Worm (Caenorhabditis elegans) whole organism, midembryonic: ENCODE data around the gene str-196.

Experiments
- T22C8.4 ChIP-seq: fragments of 200-800 bp; sonication (Bioruptor generic); IDR thresholded peaks from 2 replicates; pipeline ENCODE4 v1.3.6; 2022; ENCODE audit warnings: missing genetic modification characterization, missing compliant biosample characterization
- cog-1 ChIP-seq: sonication (generic microtip); optimal IDR thresholded peaks from 2 replicates; lab custom pipeline; 2016; ENCODE audit warnings: missing genetic modification characterization, missing compliant biosample characterization
- flt-1 ChIP-seq: fragments of 200-800 bp; sonication (Bioruptor generic); IDR thresholded peaks from 2 replicates; pipeline ENCODE4 v1.3.6; 2022; ENCODE audit warnings: missing genetic modification characterization, missing compliant biosample characterization
- klf-2 ChIP-seq: fragments of 200-800 bp; sonication (Bioruptor generic); conservative IDR thresholded peaks from 2 replicates; pipeline ENCODE4 v1.3.6; 2022; ENCODE audit warnings: missing genetic modification reagents, missing genetic modification characterization, missing compliant biosample characterization
- med-1 ChIP-seq: sonication (generic microtip); optimal IDR thresholded peaks from 2 replicates; lab custom pipeline; 2017; ENCODE audit warnings: missing genetic modification characterization, mild to moderate bottlenecking, missing compliant biosample characterization, antibody characterized with exemption, missing genetic modification reagents; ENCODE audit not compliant: insufficient read depth
- ref-1 ChIP-seq: fragments of 200-800 bp; sonication (Bioruptor generic); conservative IDR thresholded peaks from 2 replicates; pipeline ENCODE4 v1.3.6; 2022; ENCODE audit warnings: missing genetic modification reagents, missing genetic modification characterization, missing compliant biosample characterization
- tab-1 ChIP-seq: fragments of 200-800 bp; sonication (Bioruptor generic); IDR thresholded peaks from 2 replicates; pipeline ENCODE4 v1.3.6; 2022; ENCODE audit warnings: missing genetic modification characterization, missing compliant biosample characterization
- ztf-23 ChIP-seq: fragments of 200-800 bp; sonication (Bioruptor generic); IDR thresholded peaks from 2 replicates; pipeline ENCODE4 v1.3.6; 2022; ENCODE audit warnings: missing genetic modification reagents, missing genetic modification characterization, missing compliant biosample characterization
- ztf-29 ChIP-seq: fragments of 200-800 bp; sonication (Bioruptor generic); IDR thresholded peaks from 2 replicates; pipeline ENCODE4 v1.3.6; 2022; ENCODE audit warnings: missing genetic modification reagents, missing genetic modification characterization, missing compliant biosample characterization

Gene str-196

ce11 chrV:457839-458238 lies 33.7 kb upstream of the str-196 start:
- TF ChIP-seq ref-1 (GFP tag; lab: Robert Waterston, UW) (no peak), flt-1 (GFP tag; lab: Robert Waterston, UW) (no peak), cog-1 (tag; lab: Kevin White, UChicago) (no peak), med-1 (no peak), T22C8.4 (GFP tag; lab: Robert Waterston, UW) (no peak), ztf-29 (GFP tag; lab: Robert Waterston, UW) (no peak), klf-2 (GFP tag; lab: Robert Waterston, UW) (no peak), tab-1 (GFP tag; lab: Robert Waterston, UW) (no peak), ztf-23 (no peak)

ce11 chrV:459464-459863 lies 32.1 kb upstream of the str-196 start, which contains the start of gene nhr-203:
nhr-203 (plus strand) TSS chrV:459795.
- TF ChIP-seq flt-1 (GFP tag; lab: Robert Waterston, UW) = no peak
- no peak for TF ChIP-seq cog-1 (tag; lab: Kevin White, UChicago)
- no peak for TF ChIP-seq tab-1 (GFP tag; lab: Robert Waterston, UW)
- TF ChIP-seq ztf-23 = no peak
- TF ChIP-seq ztf-29 (GFP tag; lab: Robert Waterston, UW) = no peak
- TF ChIP-seq T22C8.4 (GFP tag; lab: Robert Waterston, UW) = no peak
- no peak for TF ChIP-seq klf-2 (GFP tag; lab: Robert Waterston, UW)
- no peak for TF ChIP-seq ref-1 (GFP tag; lab: Robert Waterston, UW)
- no peak for TF ChIP-seq med-1

DNA sequence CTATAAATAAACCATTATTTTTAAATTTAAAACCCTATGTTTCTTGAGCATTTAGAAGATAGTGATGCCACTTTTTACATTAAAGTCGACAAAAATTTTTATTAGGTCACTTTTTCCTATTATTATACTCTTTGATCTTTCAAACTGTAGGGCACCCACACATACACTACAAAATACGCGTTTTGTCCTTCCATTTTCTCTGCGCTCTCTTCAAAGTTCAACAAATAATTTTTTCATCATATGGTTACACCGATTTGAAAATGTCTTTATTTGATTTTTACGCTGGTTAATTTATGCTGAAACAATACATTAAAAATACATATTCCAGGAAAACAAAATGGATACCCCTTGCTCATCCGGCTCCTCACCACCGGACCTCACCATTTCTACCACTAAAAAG lies 29.3 kb upstream of the str-196 start, which contains the start of gene nhr-202:
TSS of gene nhr-202 (plus strand) at position 326 of the 400 bp plus-strand sequence.
- no peak for TF ChIP-seq cog-1 (tag; lab: Kevin White, UChicago)

- TF ChIP-seq ref-1 (GFP tag; lab: Robert Waterston, UW) (no peak), flt-1 (GFP tag; lab: Robert Waterston, UW) (no peak), med-1 (no peak), tab-1 (GFP tag; lab: Robert Waterston, UW) (no peak), T22C8.4 (GFP tag; lab: Robert Waterston, UW) (no peak), ztf-29 (GFP tag; lab: Robert Waterston, UW) (no peak), cog-1 (tag; lab: Kevin White, UChicago) (no peak), klf-2 (GFP tag; lab: Robert Waterston, UW) (no peak), ztf-23 (no peak)
Observed at ce11 chrV:464800-465199, 26.7 kb upstream of the str-196 start, which contains the start of gene nhr-201. nhr-201 (plus strand) TSS chrV:464828.

DNA sequence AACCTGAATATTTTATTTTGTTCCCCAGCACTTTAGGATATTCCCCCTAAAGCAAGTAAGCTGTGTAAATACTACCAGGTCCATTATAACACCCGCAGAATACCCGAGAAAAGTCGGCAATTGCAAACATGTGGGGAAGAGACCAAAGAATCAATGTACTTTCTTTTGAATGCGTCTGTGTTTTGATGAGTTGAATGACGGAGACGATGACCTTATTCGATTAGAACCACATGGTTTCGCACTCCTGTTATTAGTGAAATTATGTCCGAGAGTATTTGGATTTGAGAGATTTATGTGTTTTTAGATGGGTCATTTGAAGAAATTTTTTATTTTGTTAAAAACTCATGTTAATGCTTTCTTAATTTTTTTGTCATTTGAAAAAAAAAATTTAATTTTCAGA lies 26.2 kb upstream of the str-196 start:
- TF ChIP-seq ztf-29 (GFP tag; lab: Robert Waterston, UW) (no peak), klf-2 (GFP tag; lab: Robert Waterston, UW) (no peak), med-1 (no peak), tab-1 (GFP tag; lab: Robert Waterston, UW) (no peak), ztf-23 (no peak), ref-1 (GFP tag; lab: Robert Waterston, UW) (no peak), flt-1 (GFP tag; lab: Robert Waterston, UW) (no peak), T22C8.4 (GFP tag; lab: Robert Waterston, UW) (no peak), cog-1 (tag; lab: Kevin White, UChicago) (no peak)

ce11 chrV:467507-467906 lies 24.0 kb upstream of the str-196 start:
- no peak for TF ChIP-seq cog-1 (tag; lab: Kevin White, UChicago)

DNA sequence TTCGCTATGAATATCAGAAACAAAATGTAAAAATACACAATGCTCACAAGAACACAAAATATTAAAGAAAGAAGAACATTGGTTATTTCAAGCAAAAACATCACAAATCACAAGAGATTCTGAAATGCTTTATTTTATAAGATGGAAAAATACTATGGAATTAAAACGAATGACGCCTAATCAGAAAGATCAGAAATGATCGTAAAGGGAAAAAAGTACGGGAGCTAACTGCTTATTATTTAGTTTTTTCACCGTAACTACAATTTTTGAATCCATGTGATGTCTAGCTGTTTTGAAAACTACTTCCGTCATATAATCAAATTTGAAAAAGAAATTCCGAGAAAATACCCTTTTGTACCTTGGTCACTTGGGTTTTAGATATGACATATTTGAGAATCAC lies 23.1 kb upstream of the str-196 start, which contains the start of gene srbc-57:
TSS of gene srbc-57 (minus strand) at position 101 of the 400 bp plus-strand sequence.
- TF ChIP-seq ztf-23 (no peak), ztf-29 (GFP tag; lab: Robert Waterston, UW) (no peak), tab-1 (GFP tag; lab: Robert Waterston, UW) (no peak), klf-2 (GFP tag; lab: Robert Waterston, UW) (no peak), ref-1 (GFP tag; lab: Robert Waterston, UW) (no peak), flt-1 (GFP tag; lab: Robert Waterston, UW) (no peak), cog-1 (tag; lab: Kevin White, UChicago) (no peak), med-1 (no peak), T22C8.4 (GFP tag; lab: Robert Waterston, UW) (no peak)

- TF ChIP-seq ztf-23 = no peak
- no peak for TF ChIP-seq T22C8.4 (GFP tag; lab: Robert Waterston, UW)
- TF ChIP-seq ztf-29 (GFP tag; lab: Robert Waterston, UW) = no peak
- no peak for TF ChIP-seq ref-1 (GFP tag; lab: Robert Waterston, UW)
- no peak for TF ChIP-seq tab-1 (GFP tag; lab: Robert Waterston, UW)
- no peak for TF ChIP-seq med-1
- no peak for TF ChIP-seq cog-1 (tag; lab: Kevin White, UChicago)
- no peak for TF ChIP-seq klf-2 (GFP tag; lab: Robert Waterston, UW)
- no peak for TF ChIP-seq flt-1 (GFP tag; lab: Robert Waterston, UW)
Observed at ce11 chrV:472589-472988, 18.9 kb upstream of the str-196 start, which contains the start of gene srt-31. srt-31 (plus strand) TSS chrV:472889.

DNA sequence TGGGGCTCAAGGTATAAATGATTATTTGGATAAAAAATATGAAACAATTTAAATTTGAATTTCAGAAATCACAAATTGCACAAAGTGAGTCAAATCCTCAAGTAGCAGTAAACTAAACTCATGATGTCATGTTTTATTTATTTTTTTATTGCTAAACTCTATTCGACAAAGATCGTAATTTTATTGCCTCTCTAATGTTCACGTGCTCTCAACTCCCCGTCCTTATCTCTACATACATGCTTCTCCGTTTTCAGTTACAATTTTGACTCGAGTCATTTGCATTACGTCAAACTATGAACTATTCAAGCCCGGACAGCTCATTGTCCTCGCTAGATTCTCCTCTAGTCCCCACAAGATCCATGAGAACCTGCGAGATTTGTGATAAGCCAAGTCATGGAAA lies 17.0 kb upstream of the str-196 start, which contains the start of gene nhr-99:
TSS of gene nhr-99 (plus strand) at position 263 of the 400 bp plus-strand sequence.
- TF ChIP-seq ztf-29 (GFP tag; lab: Robert Waterston, UW) = no peak
- no peak for TF ChIP-seq flt-1 (GFP tag; lab: Robert Waterston, UW)
- no peak for TF ChIP-seq cog-1 (tag; lab: Kevin White, UChicago)
- TF ChIP-seq ztf-23 = no peak
- TF ChIP-seq klf-2 (GFP tag; lab: Robert Waterston, UW) = no peak
- TF ChIP-seq tab-1 (GFP tag; lab: Robert Waterston, UW) = no peak
- no peak for TF ChIP-seq ref-1 (GFP tag; lab: Robert Waterston, UW)
- no peak for TF ChIP-seq T22C8.4 (GFP tag; lab: Robert Waterston, UW)
- TF ChIP-seq med-1 = no peak

DNA sequence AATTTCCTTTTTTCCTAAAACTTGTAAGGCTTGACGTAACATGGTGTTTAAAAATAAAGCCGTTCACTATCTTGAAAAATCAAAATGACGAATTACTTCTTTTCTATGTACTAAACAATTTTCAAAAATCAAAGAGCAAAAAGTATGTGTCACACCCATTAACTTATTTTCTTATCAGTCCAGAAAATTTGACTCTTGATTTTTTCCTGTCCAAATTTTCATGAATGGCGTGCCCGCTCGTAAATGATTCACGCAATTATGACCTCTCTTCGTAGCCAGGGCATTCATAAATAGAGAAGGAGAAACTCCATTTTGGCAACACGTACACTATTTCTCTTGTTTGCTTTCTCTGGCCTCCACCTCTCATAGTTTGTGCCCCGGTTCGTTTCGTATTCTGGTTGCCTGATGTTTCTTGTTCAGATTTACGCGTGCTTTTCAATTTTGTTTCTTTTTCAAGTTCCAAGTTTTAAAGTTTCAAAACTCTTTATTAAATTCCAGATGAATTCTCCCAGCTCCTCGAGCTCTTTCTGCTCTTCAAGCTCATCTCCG lies 13.8 kb upstream of the str-196 start, which contains the start of gene nhr-55:
TSS of gene nhr-55 (plus strand) at position 499 of the 549 bp plus-strand sequence.
- TF ChIP-seq tab-1 (GFP tag; lab: Robert Waterston, UW) (no peak), T22C8.4 (GFP tag; lab: Robert Waterston, UW) (no peak), med-1 (no peak), ztf-23 (no peak), ztf-29 (GFP tag; lab: Robert Waterston, UW) (no peak), ref-1 (GFP tag; lab: Robert Waterston, UW) (no peak), flt-1 (GFP tag; lab: Robert Waterston, UW) (no peak), cog-1 (tag; lab: Kevin White, UChicago) (no peak), klf-2 (GFP tag; lab: Robert Waterston, UW) (no peak)
